Fruit fly (Drosophila melanogaster): ENCODE results near the gene capt.

The capt gene

dm6 chr2L:1172704-1173107 lies 14.6 kb upstream of the capt start, which contains the start of the genes Charon and CG4887 (continued):
- TF ChIP-seq fd3F (GFP tag; optimal IDR thresholded peaks at IDR 0.05) (peak; percentile 76), CG2712 (tag; optimal IDR thresholded peaks at IDR 0.05) (peak; percentile 83), CG3838 (GFP tag; optimal IDR thresholded peaks at IDR 0.05) (peak; percentile 63), sens-2 (GFP tag; IDR thresholded peaks at IDR 0.05) (no peak), Fer3 (tag; optimal IDR thresholded peaks at IDR 0.05) (peak; percentile 82), Myb (GFP tag; optimal IDR thresholded peaks at IDR 0.05) (peak; percentile 83), CG33213 (GFP tag; optimal IDR thresholded peaks at IDR 0.05) (peak; percentile 78), CG4730 (GFP tag; IDR thresholded peaks at IDR 0.05) (peak; percentile 64), D19A (tag; optimal IDR thresholded peaks at IDR 0.05) (no peak), CG30403 (GFP tag; optimal IDR thresholded peaks at IDR 0.05) (peak; percentile 92), zfh2 (GFP tag; optimal IDR thresholded peaks at IDR 0.05) (peak; percentile 93), CG10565 (GFP tag; optimal IDR thresholded peaks at IDR 0.05) (no peak), Doc2 (GFP tag; IDR thresholded peaks at IDR 0.05) (0 out of 2 replicates have a peak, but pooled peaks have one; percentile 41), luna (GFP tag; optimal IDR thresholded peaks at IDR 0.05) (peak; percentile 55), CG42726 (GFP tag; IDR thresholded peaks at IDR 0.05; ENCODE audit: partially characterized antibody) (no peak), gsb-n (tag; optimal IDR thresholded peaks at IDR 0.05) (no peak), chif (GFP tag; optimal IDR thresholded peaks at IDR 0.05) (peak; percentile 75 to 84), Sry-β (GFP tag; optimal IDR thresholded peaks at IDR 0.05) (no peak), Chrac-16 (GFP tag; optimal IDR thresholded peaks at IDR 0.05) (peak; percentile 89), CG18599 (GFP tag; optimal IDR thresholded peaks at IDR 0.05) (peak; percentile 87), CG17802 (tag; optimal IDR thresholded peaks at IDR 0.05) (peak; percentile 43), nmo (GFP tag; optimal IDR thresholded peaks at IDR 0.05) (peak; percentile 89), kay (GFP tag; optimal IDR thresholded peaks at IDR 0.05) (peak; percentile 70), CG11398 (GFP tag; optimal IDR thresholded peaks at IDR 0.05) (peak; percentile 67), CG12391 (tag; optimal IDR thresholded peaks at IDR 0.05) (peak; percentile 88), mam (GFP tag; optimal IDR thresholded peaks at IDR 0.05) (peak; percentile 92), shn (GFP tag; optimal IDR thresholded peaks at IDR 0.05) (peak; percentile 85), Sox102F (GFP tag; optimal IDR thresholded peaks at IDR 0.05) (no peak), NK7.1 (GFP tag; optimal IDR thresholded peaks at IDR 0.05) (peak; percentile 45), eyg (GFP tag; optimal IDR thresholded peaks at IDR 0.05) (peak; percentile 70), Oaz (GFP tag; IDR thresholded peaks at IDR 0.05) (peak; percentile 57; the same call in 1 of the 2 replicates), Rfx (GFP tag; IDR thresholded peaks at IDR 0.05) (peak; percentile 91), amos (GFP tag; IDR thresholded peaks at IDR 0.05; ENCODE audit: partially characterized antibody) (peak; percentile 48), kni (GFP tag; optimal IDR thresholded peaks at IDR 0.05) (no peak), Taf1 (GFP tag; IDR thresholded peaks at IDR 0.05) (peak; percentile 65; the same call in 1 of the 2 replicates), oc (tag; optimal IDR thresholded peaks at IDR 0.05) (no peak), Scr (GFP tag; IDR thresholded peaks at IDR 0.05; ENCODE audit: partially characterized antibody) (peak; percentile 82), H2.0 (GFP tag; IDR thresholded peaks at IDR 0.05) (peak; percentile 56), cas (GFP tag; IDR thresholded peaks at IDR 0.05) (no peak), CG4617 (GFP tag; optimal IDR thresholded peaks at IDR 0.05; ENCODE audit: borderline replicate concordance) (peak; percentile 93), Awh (GFP tag; IDR thresholded peaks at IDR 0.05) (0 out of 2 replicates have a peak, but pooled peaks have one; percentile 19), Mrtf (GFP tag; IDR thresholded peaks at IDR 0.05) (0 out of 3 replicates have a peak, but pooled peaks have one; percentile 44), schlank (tag; optimal IDR thresholded peaks at IDR 0.05) (peak; percentile 46), CG12744 (GFP tag; optimal IDR thresholded peaks at IDR 0.05) (peak; percentile 83), Elba2 (GFP tag; optimal IDR thresholded peaks at IDR 0.05) (peak; percentile 87), ken (GFP tag; IDR thresholded peaks at IDR 0.05) (peak; percentile 77), CG34422 (GFP tag; IDR thresholded peaks at IDR 0.05) (peak; percentile 88), CG8765 (GFP tag; IDR thresholded peaks at IDR 0.05) (peak; percentile 48; the same call in 1 of the 2 replicates), crp (GFP tag; optimal IDR thresholded peaks at IDR 0.05) (peak in 1 of 2 experiments; percentile 52), TFAM (GFP tag; optimal IDR thresholded peaks at IDR 0.05) (peak; percentile 8)
